Fruit fly (Drosophila melanogaster): ENCODE measurements around the gene Swt1.
A peak's percentile ranks its signal among the peaks of the same experiment; 100 is the strongest.

Swt1 gene

dm6 chrX:18094747-18095352 is 4.5 kb upstream of the Swt1 start (continued):
- TF ChIP-seq CG7786 (GFP tag; optimal IDR thresholded peaks at IDR 0.05): no peak
- peak; percentile 78 for TF ChIP-seq row (GFP tag; IDR thresholded peaks at IDR 0.05)
- TF ChIP-seq HLH4C (GFP tag; IDR thresholded peaks at IDR 0.05; ENCODE audit: partially characterized antibody): no peak
- TF ChIP-seq Mad (GFP tag; optimal IDR thresholded peaks at IDR 0.05): no peak
- TF ChIP-seq CG15269 (tag; optimal IDR thresholded peaks at IDR 0.05): peak; percentile 74
- no peak for TF ChIP-seq zen2 (GFP tag; IDR thresholded peaks at IDR 0.05; ENCODE audit: partially characterized antibody)
- TF ChIP-seq CG18262 (tag; optimal IDR thresholded peaks at IDR 0.05): no peak
- TF ChIP-seq Fer3 (tag; optimal IDR thresholded peaks at IDR 0.05): peak; percentile 53
- no peak for TF ChIP-seq HLHmδ (GFP tag; optimal IDR thresholded peaks at IDR 0.05)

dm6 chrX:18094130-18094529 is 3.8 kb upstream of the Swt1 start:
- TF ChIP-seq nom (GFP tag; optimal IDR thresholded peaks at IDR 0.05): peak; percentile 13
- no peak for TF ChIP-seq CG12659 (GFP tag; optimal IDR thresholded peaks at IDR 0.05)
- peak; percentile 22; the same call in 1 of the 2 replicates for TF ChIP-seq GATAe (GFP tag; conservative IDR thresholded peaks at IDR 0.05)
- no peak for TF ChIP-seq D (optimal IDR thresholded peaks at IDR 0.05)
- TF ChIP-seq D (GFP tag; optimal IDR thresholded peaks at IDR 0.05): no peak
- peak; percentile 65 for TF ChIP-seq exex (tag; optimal IDR thresholded peaks at IDR 0.05)
- TF ChIP-seq mirr (GFP tag; optimal IDR thresholded peaks at IDR 0.05): peak; percentile 72
- peak; percentile 36 for TF ChIP-seq CG34376 (GFP tag; optimal IDR thresholded peaks at IDR 0.05)
- TF ChIP-seq CG3995 (GFP tag; optimal IDR thresholded peaks at IDR 0.05): peak; percentile 80

dm6 chrX:18092810-18093222 is 2.5 kb upstream of the Swt1 start, which contains the start of gene RhoGAP16F:
Gene RhoGAP16F, plus strand, starts transcription at chrX:18093145.
- TF ChIP-seq sima (GFP tag; optimal IDR thresholded peaks at IDR 0.05): peak; percentile 29
- TF ChIP-seq mirr (GFP tag; optimal IDR thresholded peaks at IDR 0.05): peak; percentile 29
- peak; percentile 55 for TF ChIP-seq CG17912 (GFP tag; optimal IDR thresholded peaks at IDR 0.05)
- TF ChIP-seq CG3995 (GFP tag; optimal IDR thresholded peaks at IDR 0.05): peak; percentile 31
- peak; percentile 51 for TF ChIP-seq CG2875 (GFP tag; optimal IDR thresholded peaks at IDR 0.05)
- peak; percentile 68; the same call in 1 of the 3 replicates for TF ChIP-seq Optix (GFP tag; IDR thresholded peaks at IDR 0.05)
- TF ChIP-seq Gsc (GFP tag; IDR thresholded peaks at IDR 0.05): peak; percentile 66
- peak; percentile 70 for TF ChIP-seq Ada2b (GFP tag; IDR thresholded peaks at IDR 0.05)
- TF ChIP-seq slp2 (GFP tag; optimal IDR thresholded peaks at IDR 0.05): peak; percentile 63
- TF ChIP-seq H2.0 (GFP tag; IDR thresholded peaks at IDR 0.05): peak; percentile 79
- peak; percentile 83 for TF ChIP-seq E2f2 (GFP tag; IDR thresholded peaks at IDR 0.05)
- no peak for TF ChIP-seq pita (GFP tag; optimal IDR thresholded peaks at IDR 0.05)
- TF ChIP-seq CG1529 (GFP tag; optimal IDR thresholded peaks at IDR 0.05): peak; percentile 43
- TF ChIP-seq CG11723 (GFP tag; optimal IDR thresholded peaks at IDR 0.05): peak; percentile 58
- TF ChIP-seq CG18262 (tag; optimal IDR thresholded peaks at IDR 0.05): peak; percentile 84
- no peak for TF ChIP-seq emc (GFP tag; optimal IDR thresholded peaks at IDR 0.05)
- TF ChIP-seq ac (GFP tag; optimal IDR thresholded peaks at IDR 0.05): peak; percentile 33
- TF ChIP-seq tll (GFP tag; optimal IDR thresholded peaks at IDR 0.05): peak; percentile 4 to 74
- TF ChIP-seq HmgD (GFP tag; optimal IDR thresholded peaks at IDR 0.05): no peak
- peak; percentile 83 for TF ChIP-seq Meics (GFP tag; optimal IDR thresholded peaks at IDR 0.05)
- peak; percentile 8 for TF ChIP-seq grn (GFP tag; optimal IDR thresholded peaks at IDR 0.05)
- TF ChIP-seq CG15696 (tag; optimal IDR thresholded peaks at IDR 0.05): peak; percentile 78
- peak; percentile 84 for TF ChIP-seq kah (GFP tag; optimal IDR thresholded peaks at IDR 0.05)
- peak; percentile 88 for TF ChIP-seq CG12155 (GFP tag; optimal IDR thresholded peaks at IDR 0.05)
- TF ChIP-seq crol (GFP tag; IDR thresholded peaks at IDR 0.05): peak; percentile 29; the same call in 1 of the 2 replicates
- TF ChIP-seq CG8281 (tag; optimal IDR thresholded peaks at IDR 0.05): peak; percentile 35
- peak; percentile 87 for TF ChIP-seq phol (tag; optimal IDR thresholded peaks at IDR 0.05)
- peak; percentile 76 for TF ChIP-seq caup (GFP tag; optimal IDR thresholded peaks at IDR 0.05; ENCODE audit: severe bottlenecking)
- TF ChIP-seq kay (GFP tag; optimal IDR thresholded peaks at IDR 0.05): peak; percentile 75
- TF ChIP-seq Xrp1 (GFP tag; IDR thresholded peaks at IDR 0.05): peak; percentile 91
- TF ChIP-seq CG18476 (GFP tag; optimal IDR thresholded peaks at IDR 0.05): peak; percentile 69
- TF ChIP-seq Ravus (GFP tag; IDR thresholded peaks at IDR 0.05): peak; percentile 48

Data from whole organism, embryonic.